Worm (Caenorhabditis elegans) whole organism, L3 larva: ENCODE results near the gene nhr-182.

Experiments
- ZK546.5 ChIP-seq: sonication (generic microtip); optimal IDR thresholded peaks from 2 replicates; lab custom pipeline; 2017; ENCODE audit warnings: missing biosample characterization, missing genetic modification characterization
- aly-2 ChIP-seq: fragments of 150-350 bp; optimal IDR thresholded peaks from 2 replicates; lab custom pipeline; 2014; ENCODE audit warnings: missing biosample characterization, missing genetic modification characterization
- elt-2 ChIP-seq: sonication (generic microtip); optimal IDR thresholded peaks from 2 replicates; lab custom pipeline; 2016; ENCODE audit warnings: missing genetic modification reagents, mild to moderate bottlenecking, missing genetic modification characterization, missing compliant biosample characterization
- fkh-2 ChIP-seq: fragments of 150-350 bp; optimal IDR thresholded peaks from 2 replicates; lab custom pipeline; 2014; ENCODE audit warnings: missing biosample characterization, missing genetic modification reagents, missing genetic modification characterization
- mml-1 ChIP-seq: fragments of 150-350 bp; sonication (generic microtip); optimal IDR thresholded peaks from 3 replicates; lab custom pipeline; 2014; ENCODE audit warnings: missing biosample characterization, missing genetic modification characterization
- nhr-12 ChIP-seq: fragments of 150-350 bp; optimal IDR thresholded peaks from 2 replicates; lab custom pipeline; 2014; ENCODE audit warnings: missing biosample characterization, missing genetic modification characterization
- nhr-28 ChIP-seq: fragments of 150-350 bp; optimal IDR thresholded peaks from 2 replicates; lab custom pipeline; 2014; ENCODE audit warnings: missing biosample characterization, missing genetic modification characterization
- nhr-76 ChIP-seq: fragments of 150-350 bp; sonication (generic microtip); optimal IDR thresholded peaks from 5 replicates; lab custom pipeline; 2014; ENCODE audit warnings: missing biosample characterization, missing genetic modification characterization
- skn-1 ChIP-seq: fragments of 150-350 bp; optimal IDR thresholded peaks from 2 replicates; lab custom pipeline; 2014; ENCODE audit warnings: missing biosample characterization, missing genetic modification characterization
- unc-39 ChIP-seq: sonication (generic microtip); optimal IDR thresholded peaks from 4 replicates; lab custom pipeline; 2017; ENCODE audit warnings: missing biosample characterization, missing genetic modification characterization
- unc-62 ChIP-seq: fragments of 150-350 bp; sonication (generic microtip); optimal IDR thresholded peaks from 4 replicates; lab custom pipeline; 2014; ENCODE audit warnings: missing biosample characterization, missing genetic modification reagents, missing genetic modification characterization

ce11 chrV:2292240-2292639, 32.5 kb upstream of the nhr-182 start, which contains the start of gene nhr-115:
- TF ChIP-seq ZK546.5 (tag; lab: Kevin White, UChicago), result no peak
- TF ChIP-seq fkh-2 (tag; lab: Kevin White, UChicago), result no peak
- TF ChIP-seq nhr-12 (tag; lab: Kevin White, UChicago), result no peak
- no peak for TF ChIP-seq unc-39 (tag; lab: Kevin White, UChicago)
- no peak for TF ChIP-seq aly-2 (tag; lab: Kevin White, UChicago)
- TF ChIP-seq mml-1 (tag; lab: Kevin White, UChicago), result no peak
- TF ChIP-seq unc-62, result no peak
- TF ChIP-seq elt-2 (tag; lab: Kevin White, UChicago), result peak; percentile 37
- no peak for TF ChIP-seq skn-1 (tag; lab: Kevin White, UChicago)
- TF ChIP-seq nhr-28, result no peak
- TF ChIP-seq nhr-76 (tag; lab: Kevin White, UChicago), result no peak
